Fruit fly (Drosophila melanogaster): Measurements from ENCODE around the gene CG9951.
A peak's percentile ranks its signal among the peaks of the same experiment; 100 is the strongest.

CG9951 gene

DNA sequence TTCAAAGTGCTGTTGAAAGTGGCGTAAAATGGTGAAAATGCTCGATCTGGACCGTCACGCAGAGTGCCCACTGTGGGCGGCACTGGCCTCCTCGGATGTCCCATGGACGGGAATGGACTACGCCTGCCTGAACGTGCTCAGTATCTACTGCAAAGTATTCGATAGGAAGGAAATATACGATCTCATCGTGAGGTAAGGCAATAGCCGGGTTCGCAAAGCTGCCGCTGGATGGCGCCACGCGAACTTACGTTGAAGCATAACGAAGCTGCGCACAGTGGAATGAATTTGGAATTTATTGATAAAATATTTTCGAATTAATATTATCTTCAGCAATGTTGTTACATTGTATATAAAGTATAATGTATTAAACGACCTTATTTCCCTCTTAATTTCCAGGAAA lies 33.4 kb downstream of the CG9951 start (continued):
- TF ChIP-seq CG2712 (tag; optimal IDR thresholded peaks at IDR 0.05) (no peak), CG2199 (GFP tag; IDR thresholded peaks at IDR 0.05) (peak; percentile 81), crp (GFP tag; optimal IDR thresholded peaks at IDR 0.05) (no peak), jing (GFP tag; optimal IDR thresholded peaks at IDR 0.05) (no peak), Nf-YC (tag; optimal IDR thresholded peaks at IDR 0.05) (no peak), CG13424 (tag; optimal IDR thresholded peaks at IDR 0.05) (no peak), C15 (GFP tag; IDR thresholded peaks at IDR 0.05) (no peak), CG8765 (GFP tag; IDR thresholded peaks at IDR 0.05) (no peak), Rx (GFP tag; IDR thresholded peaks at IDR 0.05) (no peak), trh (GFP tag; optimal IDR thresholded peaks at IDR 0.05) (no peak), Atf6 (GFP tag; IDR thresholded peaks at IDR 0.05) (no peak; the same call in 1 of the 2 replicates), CG4360 (GFP tag; IDR thresholded peaks at IDR 0.05) (no peak), pum (GFP tag; optimal IDR thresholded peaks at IDR 0.05) (no peak), Xrp1 (GFP tag; IDR thresholded peaks at IDR 0.05) (no peak), CkIIα-i1 (GFP tag; IDR thresholded peaks at IDR 0.05) (no peak), ham (GFP tag; IDR thresholded peaks at IDR 0.05) (no peak), emc (GFP tag; optimal IDR thresholded peaks at IDR 0.05) (no peak), pzg (GFP tag; optimal IDR thresholded peaks at IDR 0.05) (peak; percentile 7), E2f2 (GFP tag; IDR thresholded peaks at IDR 0.05) (0 out of 2 replicates have a peak, but pooled peaks have one; percentile 16), CG11247 (GFP tag; IDR thresholded peaks at IDR 0.05) (no peak), dmrt11E (tag; optimal IDR thresholded peaks at IDR 0.05) (no peak), HmgD (GFP tag; optimal IDR thresholded peaks at IDR 0.05) (no peak), CG6765 (GFP tag; optimal IDR thresholded peaks at IDR 0.05) (no peak), Dbx (GFP tag; IDR thresholded peaks at IDR 0.05) (peak; percentile 22; the same call in 1 of the 3 replicates), cato (GFP tag; optimal IDR thresholded peaks at IDR 0.05; ENCODE audit: borderline replicate concordance) (no peak), lilli (GFP tag; optimal IDR thresholded peaks at IDR 0.05) (no peak), CG6272 (GFP tag; IDR thresholded peaks at IDR 0.05) (no peak), CG2875 (GFP tag; optimal IDR thresholded peaks at IDR 0.05) (no peak), CG17802 (tag; optimal IDR thresholded peaks at IDR 0.05) (no peak), Elba2 (GFP tag; optimal IDR thresholded peaks at IDR 0.05) (no peak), CG7271 (tag; optimal IDR thresholded peaks at IDR 0.05) (no peak), CG4707 (GFP tag; optimal IDR thresholded peaks at IDR 0.05) (peak; percentile 64), Bteb2 (GFP tag; optimal IDR thresholded peaks at IDR 0.05) (no peak), al (GFP tag; IDR thresholded peaks at IDR 0.05) (no peak), MESR4 (GFP tag; optimal IDR thresholded peaks at IDR 0.05) (no peak), row (GFP tag; IDR thresholded peaks at IDR 0.05) (peak; percentile 40; the same call in 1 of the 3 replicates), BEAF-32 (GFP tag; optimal IDR thresholded peaks at IDR 0.05) (peak; percentile 32), stc (GFP tag; IDR thresholded peaks at IDR 0.05) (no peak), crc (GFP tag; optimal IDR thresholded peaks at IDR 0.05) (no peak), Dek (tag; optimal IDR thresholded peaks at IDR 0.05) (no peak), CG15601 (tag; optimal IDR thresholded peaks at IDR 0.05) (no peak), CG9437 (GFP tag; optimal IDR thresholded peaks at IDR 0.05) (peak; percentile 6), Drgx (GFP tag; IDR thresholded peaks at IDR 0.05) (no peak), Hr39 (optimal IDR thresholded peaks at IDR 0.05) (no peak), CTCF (GFP tag; optimal IDR thresholded peaks at IDR 0.05) (peak; percentile 93), zen (tag; optimal IDR thresholded peaks at IDR 0.05) (no peak), hth (optimal IDR thresholded peaks at IDR 0.05) (no peak), CG10462 (GFP tag; optimal IDR thresholded peaks at IDR 0.05) (no peak), CG17361 (GFP tag; IDR thresholded peaks at IDR 0.05) (no peak), CG15479 (GFP tag; optimal IDR thresholded peaks at IDR 0.05) (no peak)

All from whole organism, embryonic.